Fruit fly (Drosophila melanogaster) whole organism, adult: ENCODE measurements around the gene CG4619.

Source experiments
- CG11617 ChIP-seq: fragments of 200-800 bp; sonication (Bioruptor generic); optimal IDR thresholded peaks from 2 replicates; lab custom pipeline; 2017; ENCODE audit warnings: mild to moderate bottlenecking, missing biosample characterization, missing genetic modification reagents, missing genetic modification characterization
- CG14711 ChIP-seq: fragments of 200-800 bp; sonication (Bioruptor generic); optimal IDR thresholded peaks from 2 replicates; lab custom pipeline; 2018; ENCODE audit warnings: missing biosample characterization, mild to moderate bottlenecking, missing genetic modification characterization, moderate library complexity
- CG1620 ChIP-seq: fragments of 200-800 bp; sonication (Bioruptor generic); optimal IDR thresholded peaks from 2 replicates; lab custom pipeline; 2016; ENCODE audit warnings: missing biosample characterization, missing genetic modification characterization
- CG33017 ChIP-seq: fragments of 200-800 bp; sonication (Bioruptor generic); optimal IDR thresholded peaks from 2 replicates; lab custom pipeline; 2018; ENCODE audit warnings: missing biosample characterization, mild to moderate bottlenecking, missing genetic modification characterization, moderate library complexity
- CG7045 ChIP-seq: fragments of 200-800 bp; sonication (Bioruptor generic); optimal IDR thresholded peaks from 2 replicates; lab custom pipeline; 2017; ENCODE audit warnings: missing biosample characterization, mild to moderate bottlenecking, missing genetic modification characterization
- Crg-1 ChIP-seq: fragments of 200-800 bp; sonication (Bioruptor generic); optimal IDR thresholded peaks from 2 replicates; lab custom pipeline; 2016; ENCODE audit warnings: missing biosample characterization, missing genetic modification characterization
- Hr96 ChIP-seq: fragments of 200-800 bp; sonication (Bioruptor generic); optimal IDR thresholded peaks from 2 replicates; lab custom pipeline; 2016; ENCODE audit warnings: missing biosample characterization, missing genetic modification characterization
- cic ChIP-seq: fragments of 200-800 bp; sonication (Bioruptor generic); optimal IDR thresholded peaks from 2 replicates; lab custom pipeline; 2017; ENCODE audit warnings: missing biosample characterization, mild to moderate bottlenecking, missing genetic modification characterization, moderate library complexity
- tj ChIP-seq: fragments of 200-800 bp; sonication (Bioruptor generic); optimal IDR thresholded peaks from 3 replicates; lab custom pipeline; 2017; ENCODE audit warnings: missing biosample characterization, mild to moderate bottlenecking, missing genetic modification characterization, moderate library complexity
- toe ChIP-seq: fragments of 200-800 bp; sonication (Bioruptor generic); optimal IDR thresholded peaks from 2 replicates; lab custom pipeline; 2016; ENCODE audit warnings: missing biosample characterization, missing genetic modification characterization

DNA sequence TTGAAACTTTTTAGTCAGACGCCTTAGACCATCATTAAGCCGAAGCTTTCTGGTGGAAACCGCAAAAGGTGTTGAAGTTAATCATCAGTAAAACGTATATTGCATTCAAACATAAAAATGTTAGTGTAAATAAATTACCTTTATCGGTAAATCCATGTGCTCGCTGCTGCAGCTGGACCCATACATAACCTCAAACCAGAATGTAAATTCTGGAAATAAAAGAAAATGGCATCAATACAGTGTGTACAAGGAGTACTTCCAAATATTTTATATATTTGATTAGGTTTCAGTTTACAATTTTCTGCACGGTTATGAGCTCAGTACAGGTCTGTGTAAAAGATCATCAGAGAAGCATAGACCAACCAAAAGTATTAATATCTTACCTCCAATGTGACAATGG, 44.5 kb upstream of the CG4619 start:
- TF ChIP-seq CG7045 (GFP tag; lab: Kevin White, UChicago) (no peak), cic (GFP tag; lab: Kevin White, UChicago) (no peak), tj (GFP tag; lab: Kevin White, UChicago) (no peak), Hr96 (no peak), CG11617 (GFP tag; lab: Kevin White, UChicago) (no peak), Crg-1 (GFP tag; lab: Kevin White, UChicago) (no peak), CG33017 (tag; lab: Kevin White, UChicago) (no peak), CG14711 (tag; lab: Kevin White, UChicago) (no peak), toe (GFP tag; lab: Kevin White, UChicago) (no peak), CG1620 (GFP tag; lab: Kevin White, UChicago) (no peak)
